Worm (Caenorhabditis elegans) whole organism, L3 larva: ENCODE measurements around the gene R08D7.7.
"Not testable (repeated sequence)": the region's sequence is repeated elsewhere in the genome, so short reads cannot be mapped to it uniquely, and the experiment has no call there.

Experiments
- ZK546.5 ChIP-seq: sonication (generic microtip); optimal IDR thresholded peaks from 2 replicates; lab custom pipeline; 2017; ENCODE audit warnings: missing biosample characterization, missing genetic modification characterization
- ama-1 ChIP-seq: fragments of 150-350 bp; optimal IDR thresholded peaks from 2 replicates; lab custom pipeline; 2018
- ceh-16 ChIP-seq: sonication (generic microtip); optimal IDR thresholded peaks from 2 replicates; lab custom pipeline; 2017; ENCODE audit warnings: missing biosample characterization, missing genetic modification characterization
- ceh-28 ChIP-seq: fragments of 150-350 bp; optimal IDR thresholded peaks from 2 replicates; lab custom pipeline; 2014; ENCODE audit warnings: missing biosample characterization, missing genetic modification reagents, missing genetic modification characterization
- ceh-82 ChIP-seq: fragments of 150-350 bp; optimal IDR thresholded peaks from 2 replicates; lab custom pipeline; 2014; ENCODE audit warnings: missing biosample characterization, missing genetic modification characterization
- ceh-9 ChIP-seq: sonication (generic microtip); optimal IDR thresholded peaks from 2 replicates; lab custom pipeline; 2018; ENCODE audit warnings: missing biosample characterization, missing genetic modification characterization
- daf-12 ChIP-seq: fragments of 150-350 bp; optimal IDR thresholded peaks from 2 replicates; lab custom pipeline; 2014; ENCODE audit warnings: missing biosample characterization, missing genetic modification reagents, missing genetic modification characterization
- egl-27 ChIP-seq: sonication (generic microtip); optimal IDR thresholded peaks from 4 replicates; lab custom pipeline; 2017; ENCODE audit warnings: missing biosample characterization, missing genetic modification reagents, missing genetic modification characterization
- egl-5 ChIP-seq: fragments of 150-350 bp; optimal IDR thresholded peaks from 2 replicates; lab custom pipeline; 2017; ENCODE audit warnings: missing biosample characterization, missing genetic modification reagents, missing genetic modification characterization, inconsistent platforms
- elt-1 ChIP-seq: fragments of 150-350 bp; optimal IDR thresholded peaks from 2 replicates; lab custom pipeline; 2014; ENCODE audit warnings: missing biosample characterization, missing genetic modification characterization
- elt-2 ChIP-seq: sonication (generic microtip); optimal IDR thresholded peaks from 2 replicates; lab custom pipeline; 2016; ENCODE audit warnings: missing genetic modification reagents, mild to moderate bottlenecking, missing genetic modification characterization, missing compliant biosample characterization
- eor-1 ChIP-seq, 2 experiments: fragments of 150-350 bp; optimal IDR thresholded peaks; 2 replicates each; lab custom pipeline; 2014 to 2018; ENCODE audit warnings: missing biosample characterization in 2 of 2, missing genetic modification characterization in 2 of 2
- fkh-10 ChIP-seq: sonication (generic microtip); optimal IDR thresholded peaks from 2 replicates; lab custom pipeline; 2017; ENCODE audit warnings: missing biosample characterization, missing genetic modification reagents, missing genetic modification characterization
- fkh-2 ChIP-seq: fragments of 150-350 bp; optimal IDR thresholded peaks from 2 replicates; lab custom pipeline; 2014; ENCODE audit warnings: missing biosample characterization, missing genetic modification reagents, missing genetic modification characterization
- fos-1 ChIP-seq: fragments of 150-350 bp; optimal IDR thresholded peaks from 2 replicates; lab custom pipeline; 2014; ENCODE audit warnings: missing biosample characterization, missing genetic modification characterization
- hmg-11 ChIP-seq: sonication (generic microtip); optimal IDR thresholded peaks from 2 replicates; lab custom pipeline; 2016; ENCODE audit warnings: missing genetic modification characterization, missing compliant biosample characterization
- jun-1 ChIP-seq: fragments of 150-350 bp; optimal IDR thresholded peaks from 2 replicates; lab custom pipeline; 2014; ENCODE audit warnings: missing biosample characterization, missing genetic modification reagents, missing genetic modification characterization
- lin-15B ChIP-seq: fragments of 150-350 bp; optimal IDR thresholded peaks from 2 replicates; lab custom pipeline; 2014; ENCODE audit warnings: missing biosample characterization, missing genetic modification characterization
- lin-39 ChIP-seq: fragments of 150-350 bp; optimal IDR thresholded peaks from 2 replicates; lab custom pipeline; 2018; ENCODE audit warnings: missing biosample characterization, missing genetic modification reagents, missing genetic modification characterization
- lsy-12 ChIP-seq: sonication (generic microtip); optimal IDR thresholded peaks from 2 replicates; lab custom pipeline; 2016; ENCODE audit warnings: mild to moderate bottlenecking, missing genetic modification characterization, missing compliant biosample characterization
- mml-1 ChIP-seq: fragments of 150-350 bp; sonication (generic microtip); optimal IDR thresholded peaks from 3 replicates; lab custom pipeline; 2014; ENCODE audit warnings: missing biosample characterization, missing genetic modification characterization
- nfya-1 ChIP-seq: sonication (generic microtip); optimal IDR thresholded peaks from 2 replicates; lab custom pipeline; 2017; ENCODE audit warnings: missing genetic modification characterization, mild to moderate bottlenecking, missing compliant biosample characterization, antibody characterized with exemption, moderate library complexity; ENCODE audit not compliant: insufficient read depth
- nhr-11 ChIP-seq: fragments of 150-350 bp; optimal IDR thresholded peaks from 2 replicates; lab custom pipeline; 2014; ENCODE audit warnings: missing biosample characterization, missing genetic modification characterization
- nhr-12 ChIP-seq: fragments of 150-350 bp; optimal IDR thresholded peaks from 2 replicates; lab custom pipeline; 2014; ENCODE audit warnings: missing biosample characterization, missing genetic modification characterization
- nhr-23 ChIP-seq: fragments of 150-350 bp; optimal IDR thresholded peaks from 2 replicates; lab custom pipeline; 2014; ENCODE audit warnings: missing biosample characterization, missing genetic modification reagents, missing genetic modification characterization
- nhr-237 ChIP-seq: fragments of 150-350 bp; optimal IDR thresholded peaks from 2 replicates; lab custom pipeline; 2014; ENCODE audit warnings: missing biosample characterization, missing genetic modification characterization
- nhr-25 ChIP-seq: sonication (generic microtip); optimal IDR thresholded peaks from 2 replicates; lab custom pipeline; 2017; ENCODE audit warnings: missing biosample characterization, missing genetic modification characterization
- nhr-43 ChIP-seq: sonication (generic microtip); optimal IDR thresholded peaks from 2 replicates; lab custom pipeline; 2016; ENCODE audit warnings: mild to moderate bottlenecking, missing genetic modification characterization, missing compliant biosample characterization; ENCODE audit not compliant: poor library complexity, severe bottlenecking
- nhr-67 ChIP-seq: fragments of 150-350 bp; optimal IDR thresholded peaks from 2 replicates; lab custom pipeline; 2014; ENCODE audit warnings: missing biosample characterization, missing genetic modification characterization
- nhr-76 ChIP-seq: fragments of 150-350 bp; sonication (generic microtip); optimal IDR thresholded peaks from 5 replicates; lab custom pipeline; 2014; ENCODE audit warnings: missing biosample characterization, missing genetic modification characterization
- nhr-77 ChIP-seq: fragments of 150-350 bp; optimal IDR thresholded peaks from 2 replicates; lab custom pipeline; 2014; ENCODE audit warnings: missing biosample characterization, missing genetic modification characterization
- pha-4 ChIP-seq: fragments of 150-350 bp; optimal IDR thresholded peaks from 2 replicates; lab custom pipeline; 2014; ENCODE audit warnings: missing biosample characterization, missing genetic modification reagents, missing genetic modification characterization
- pqm-1 ChIP-seq: fragments of 150-350 bp; optimal IDR thresholded peaks from 2 replicates; lab custom pipeline; 2017; ENCODE audit warnings: missing biosample characterization, missing genetic modification characterization, inconsistent platforms
- sea-2 ChIP-seq: fragments of 150-350 bp; sonication (generic microtip); optimal IDR thresholded peaks from 4 replicates; lab custom pipeline; 2014; ENCODE audit warnings: missing biosample characterization, missing genetic modification reagents, missing genetic modification characterization
- skn-1 ChIP-seq: fragments of 150-350 bp; optimal IDR thresholded peaks from 2 replicates; lab custom pipeline; 2014; ENCODE audit warnings: missing biosample characterization, missing genetic modification characterization
- snpc-4 ChIP-seq: fragments of 150-350 bp; optimal IDR thresholded peaks from 2 replicates; lab custom pipeline; 2014; ENCODE audit warnings: missing biosample characterization, missing genetic modification characterization
- unc-39 ChIP-seq: sonication (generic microtip); optimal IDR thresholded peaks from 4 replicates; lab custom pipeline; 2017; ENCODE audit warnings: missing biosample characterization, missing genetic modification characterization
- unc-62 ChIP-seq: fragments of 150-350 bp; sonication (generic microtip); optimal IDR thresholded peaks from 4 replicates; lab custom pipeline; 2014; ENCODE audit warnings: missing biosample characterization, missing genetic modification reagents, missing genetic modification characterization
- zag-1 ChIP-seq: fragments of 150-350 bp; optimal IDR thresholded peaks from 2 replicates; lab custom pipeline; 2014; ENCODE audit warnings: missing biosample characterization, missing genetic modification characterization
- ztf-11 ChIP-seq: fragments of 150-350 bp; optimal IDR thresholded peaks from 2 replicates; lab custom pipeline; 2014; ENCODE audit warnings: missing biosample characterization, missing genetic modification characterization

The R08D7.7 gene

DNA sequence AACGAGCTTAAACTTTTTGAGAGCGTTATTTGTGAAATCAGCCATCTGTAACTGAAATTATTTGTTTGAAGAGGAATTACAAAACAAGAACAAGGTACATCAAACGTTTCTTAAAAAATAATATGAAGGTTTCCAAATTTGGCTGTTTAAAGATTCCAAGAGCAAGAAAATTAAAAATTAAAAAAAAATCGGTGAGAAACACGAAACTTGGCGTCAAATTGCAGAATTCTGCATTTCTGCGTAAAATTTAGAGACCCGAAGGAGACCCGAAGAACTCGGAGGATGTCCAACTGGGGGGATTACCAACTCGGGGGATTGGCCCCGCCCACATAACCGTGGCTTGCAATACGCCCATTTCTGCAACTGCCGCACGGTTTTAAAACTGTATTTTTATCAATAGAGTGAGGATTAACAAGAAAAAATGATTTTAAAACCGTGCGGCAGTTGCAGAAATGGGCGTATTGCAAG is 16.1 kb downstream of the R08D7.7 start, which contains the start of gene rab-6.1:
Gene rab-6.1, minus strand, starts transcription at position 51 of the 468 bp plus-strand sequence.
- TF ChIP-seq mml-1, unc-39, nhr-25 (tag; lab: Kevin White, UChicago): not testable (repeated sequence)

DNA sequence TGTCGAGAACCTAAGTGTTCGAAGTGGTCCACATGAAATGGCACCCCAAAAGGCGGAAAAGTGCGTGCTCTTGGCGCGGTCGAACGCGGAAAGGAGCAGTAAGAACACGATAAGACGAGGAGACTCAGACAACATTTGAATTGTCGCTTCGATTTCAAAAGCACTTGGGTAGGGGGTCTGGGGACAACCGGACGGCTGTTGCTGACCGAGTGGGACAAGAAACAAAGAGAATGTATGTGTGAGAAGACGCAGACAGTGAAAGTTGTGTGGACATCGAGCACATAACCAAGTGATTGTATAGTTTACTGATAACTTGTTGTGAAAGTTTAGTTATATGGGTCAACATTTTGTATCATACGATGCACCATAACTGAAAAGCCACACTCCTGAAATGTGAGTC is 17.3 kb downstream of the R08D7.7 start:
- TF ChIP-seq snpc-4 (tag; lab: Kevin White, UChicago) (no peak), skn-1 (tag; lab: Kevin White, UChicago) (no peak), nhr-43 (tag; lab: Kevin White, UChicago) (no peak), nfya-1 (tag; lab: Kevin White, UChicago) (peak; percentile 12), nhr-25 (tag; lab: Kevin White, UChicago) (no peak), lsy-12 (tag; lab: Kevin White, UChicago) (no peak), nhr-76 (no peak), lin-39 (tag; lab: Kevin White, UChicago) (peak; percentile 39), pqm-1 (peak; percentile 53), egl-5 (tag; lab: Kevin White, UChicago) (peak; percentile 27), elt-2 (peak; percentile 61), pha-4 (tag; lab: Kevin White, UChicago) (peak; percentile 70), unc-39 (tag; lab: Kevin White, UChicago) (no peak)

DNA sequence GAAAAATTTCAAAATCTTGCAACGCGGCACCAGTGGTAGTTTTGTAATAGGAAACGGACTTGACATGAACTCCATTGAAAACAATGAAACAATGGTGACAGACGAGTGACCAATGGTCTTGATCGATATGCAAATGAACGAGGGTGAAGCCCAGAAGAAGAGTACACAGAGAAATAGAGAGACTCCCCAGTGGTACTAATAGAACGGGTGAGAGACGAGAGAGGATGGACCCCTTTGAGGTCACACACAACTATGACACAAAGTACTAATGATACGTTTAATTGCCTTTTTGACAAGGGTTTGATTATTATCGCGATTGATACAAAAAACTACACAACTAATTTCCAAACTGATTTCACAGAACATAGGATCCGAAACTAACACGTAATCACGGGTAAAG is 20.2 kb downstream of the R08D7.7 start, which contains the start of gene F59B2.8:
Gene F59B2.8, minus strand, starts transcription at position 151 of the 400 bp plus-strand sequence.
- TF ChIP-seq unc-39 (tag; lab: Kevin White, UChicago) (no peak), nfya-1 (tag; lab: Kevin White, UChicago) (no peak), ceh-82 (no peak), sea-2 (GFP tag; lab: Kevin White, UChicago) (no peak), pha-4 (tag; lab: Kevin White, UChicago) (no peak), lsy-12 (tag; lab: Kevin White, UChicago) (no peak), zag-1 (no peak), egl-27 (no peak), ama-1 (lab: Kevin White, UChicago) (no peak), daf-12 (tag; lab: Kevin White, UChicago) (no peak), ceh-28 (tag; lab: Kevin White, UChicago) (no peak), snpc-4 (tag; lab: Kevin White, UChicago) (no peak), nhr-23 (tag; lab: Kevin White, UChicago) (no peak), nhr-43 (tag; lab: Kevin White, UChicago) (no peak), hmg-11 (tag; lab: Kevin White, UChicago) (no peak)

DNA sequence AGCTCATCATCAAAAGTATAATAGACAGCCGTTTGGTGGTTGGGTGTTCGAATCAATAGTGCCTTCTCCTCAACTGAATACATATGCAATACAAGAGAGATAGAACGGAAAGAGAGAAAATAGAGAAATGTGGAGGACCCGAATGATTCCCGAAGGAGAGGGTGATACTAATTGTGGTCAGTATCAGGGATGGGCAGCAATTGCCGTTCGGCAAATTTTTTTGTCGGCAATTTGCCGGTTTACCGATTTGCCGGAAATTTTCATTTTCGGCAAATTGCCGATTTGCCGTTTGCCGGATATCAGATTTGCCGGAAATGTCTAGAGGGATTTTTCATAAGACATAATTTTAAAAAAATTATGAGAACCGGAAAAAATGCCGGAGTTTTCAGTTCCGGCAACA is 22.5 kb downstream of the R08D7.7 start, which contains the start of gene F59B2.9:
Gene F59B2.9, minus strand, starts transcription at position 101 of the 400 bp plus-strand sequence.
- TF ChIP-seq mml-1 (tag; lab: Kevin White, UChicago) (no peak), ztf-11 (tag; lab: Kevin White, UChicago) (no peak), elt-1 (no peak), ZK546.5 (tag; lab: Kevin White, UChicago) (no peak), nfya-1 (tag; lab: Kevin White, UChicago) (no peak), ceh-28 (tag; lab: Kevin White, UChicago) (no peak), nhr-67 (tag; lab: Kevin White, UChicago) (no peak), ceh-9 (no peak), nhr-25 (tag; lab: Kevin White, UChicago) (no peak), snpc-4 (tag; lab: Kevin White, UChicago) (no peak), lin-15B (tag; lab: Kevin White, UChicago) (no peak), nhr-237 (tag; lab: Kevin White, UChicago) (no peak), nhr-77 (no peak)

- no peak for TF ChIP-seq unc-62 (GFP tag; lab: Kevin White, UChicago)
- no peak for TF ChIP-seq lsy-12 (tag; lab: Kevin White, UChicago)
- no peak for TF ChIP-seq nhr-23 (tag; lab: Kevin White, UChicago)
- TF ChIP-seq nfya-1 (tag; lab: Kevin White, UChicago): no peak
- no peak for TF ChIP-seq nhr-11 (tag; lab: Kevin White, UChicago)
- no peak for TF ChIP-seq ceh-9
- TF ChIP-seq ama-1 (lab: Kevin White, UChicago): no peak
- TF ChIP-seq fkh-10: no peak
- no peak for TF ChIP-seq fkh-2 (tag; lab: Kevin White, UChicago)
- TF ChIP-seq jun-1 (tag; lab: Kevin White, UChicago): no peak
- no peak for TF ChIP-seq nhr-12 (tag; lab: Kevin White, UChicago)
- TF ChIP-seq eor-1 (tag; optimal IDR thresholded peaks at IDR 0.05; lab: Kevin White, UChicago): no peak
- TF ChIP-seq fos-1 (tag; lab: Kevin White, UChicago): no peak
- TF ChIP-seq elt-1: no peak
- TF ChIP-seq ceh-16 (tag; lab: Kevin White, UChicago): no peak
- TF ChIP-seq nhr-76: no peak
- no peak for TF ChIP-seq nhr-77
Measured at ce11 chrIII:9017181-9017651, 27.4 kb downstream of the R08D7.7 start, which contains the start of gene F59B2.12. F59B2.12 (plus strand) TSS chrIII:9017601.
